Worm (Caenorhabditis elegans): Measurements from ENCODE around the gene F25E5.1.

- TF ChIP-seq tbx-2 (tag; optimal IDR thresholded peaks at IDR 0.05) (peak; percentile 65), mef-2 (tag; optimal IDR thresholded peaks at IDR 0.05) (no peak), mep-1 (tag; optimal IDR thresholded peaks at IDR 0.05) (peak; percentile 58), lsy-2 (tag; optimal IDR thresholded peaks at IDR 0.05) (peak in 1 of 2 experiments; percentile 44), isw-1 (GFP tag; IDR thresholded peaks at IDR 0.05) (no peak), ces-1 (GFP tag; optimal IDR thresholded peaks at IDR 0.05) (no peak), lin-15B (tag; optimal IDR thresholded peaks at IDR 0.05) (no peak), aly-2 (tag; optimal IDR thresholded peaks at IDR 0.05) (no peak), dsc-1 (tag; optimal IDR thresholded peaks at IDR 0.05) (no peak), swsn-7 (tag; optimal IDR thresholded peaks at IDR 0.05) (peak; percentile 4), ets-5 (GFP tag; IDR thresholded peaks at IDR 0.05) (no peak)
Measured at ce11 chrV:7436911-7437310, 28.8 kb upstream of the F25E5.1 start.

Data from whole organism, L1 larva.